Worm (Caenorhabditis elegans) whole organism, L2 larva: Measurements from ENCODE around the gene srbc-62.

Source experiments
- alr-1 ChIP-seq: fragments of 150-350 bp; optimal IDR thresholded peaks from 2 replicates; lab custom pipeline; 2014; ENCODE audit warnings: missing biosample characterization, missing genetic modification characterization
- ama-1 ChIP-seq: fragments of 150-350 bp; optimal IDR thresholded peaks from 2 replicates; lab custom pipeline; 2018; ENCODE audit warnings: inconsistent platforms
- ceh-82 ChIP-seq: fragments of 150-350 bp; optimal IDR thresholded peaks from 2 replicates; lab custom pipeline; 2014; ENCODE audit warnings: missing biosample characterization, missing genetic modification characterization
- dmd-4 ChIP-seq: sonication (generic microtip); optimal IDR thresholded peaks from 2 replicates; lab custom pipeline; 2017; ENCODE audit warnings: missing biosample characterization, missing genetic modification characterization
- fos-1 ChIP-seq: fragments of 150-350 bp; optimal IDR thresholded peaks from 2 replicates; lab custom pipeline; 2014; ENCODE audit warnings: missing biosample characterization, missing genetic modification characterization
- lin-11 ChIP-seq: fragments of 150-350 bp; sonication (generic microtip); optimal IDR thresholded peaks from 2 replicates; lab custom pipeline; 2014; ENCODE audit warnings: missing biosample characterization, missing genetic modification characterization, inconsistent platforms, mixed read lengths
- lin-13 ChIP-seq: fragments of 150-350 bp; optimal IDR thresholded peaks from 2 replicates; lab custom pipeline; 2014; ENCODE audit warnings: missing biosample characterization, missing genetic modification reagents, missing genetic modification characterization
- mdl-1 ChIP-seq, 2 experiments: fragments of 150-350 bp in 1 of 2; sonication (generic microtip) in 1 of 2; optimal IDR thresholded peaks; 2 replicates each; lab custom pipeline; 2017; ENCODE audit warnings: missing biosample characterization in 2 of 2, missing genetic modification characterization in 2 of 2
- nhr-11 ChIP-seq: fragments of 150-350 bp; optimal IDR thresholded peaks from 2 replicates; lab custom pipeline; 2014; ENCODE audit warnings: missing biosample characterization, missing genetic modification characterization
- nhr-237 ChIP-seq: fragments of 150-350 bp; optimal IDR thresholded peaks from 2 replicates; lab custom pipeline; 2014; ENCODE audit warnings: missing biosample characterization, missing genetic modification characterization
- nhr-77 ChIP-seq: fragments of 150-350 bp; optimal IDR thresholded peaks from 2 replicates; lab custom pipeline; 2014; ENCODE audit warnings: missing biosample characterization, missing genetic modification characterization
- snpc-4 ChIP-seq: fragments of 150-350 bp; optimal IDR thresholded peaks from 2 replicates; lab custom pipeline; 2014; ENCODE audit warnings: missing biosample characterization, missing genetic modification characterization
- unc-62 ChIP-seq: fragments of 150-350 bp; optimal IDR thresholded peaks from 2 replicates; lab custom pipeline; 2014; ENCODE audit warnings: missing biosample characterization, missing genetic modification reagents, missing genetic modification characterization

ce11 chrV:17248915-17249314, 31.1 kb downstream of the srbc-62 start, which contains the start of gene clec-243:
- TF ChIP-seq ceh-82 (tag; lab: Kevin White, UChicago): no peak
- TF ChIP-seq snpc-4 (tag; lab: Kevin White, UChicago): no peak
- no peak for TF ChIP-seq lin-11 (tag; lab: Kevin White, UChicago)
- no peak for TF ChIP-seq nhr-77 (tag; lab: Kevin White, UChicago)
- no peak for TF ChIP-seq unc-62 (GFP tag; lab: Kevin White, UChicago)
- TF ChIP-seq nhr-11 (tag; lab: Kevin White, UChicago): no peak
- TF ChIP-seq ama-1 (lab: Kevin White, UChicago): no peak
- TF ChIP-seq alr-1 (tag; lab: Kevin White, UChicago): no peak
- no peak for TF ChIP-seq fos-1
- no peak for TF ChIP-seq lin-13
- no peak for TF ChIP-seq dmd-4 (tag; lab: Kevin White, UChicago)
- no peak for TF ChIP-seq nhr-237 (tag; lab: Kevin White, UChicago)
- no peak for TF ChIP-seq mdl-1 (tag; optimal IDR thresholded peaks at IDR 0.05; lab: Kevin White, UChicago)
